Worm (Caenorhabditis elegans) whole organism, early embryonic: Measurements from ENCODE around the gene C26B9.5.

ENCODE experiments used
- B0310.2 ChIP-seq: sonication (generic microtip); optimal IDR thresholded peaks from 2 replicates; lab custom pipeline; 2016; ENCODE audit warnings: mild to moderate bottlenecking, missing genetic modification characterization, missing compliant biosample characterization
- aly-1 ChIP-seq: sonication (generic microtip); optimal IDR thresholded peaks from 2 replicates; lab custom pipeline; 2016; ENCODE audit warnings: missing genetic modification characterization, missing compliant biosample characterization
- ama-1 ChIP-seq: fragments of 150-350 bp; optimal IDR thresholded peaks from 2 replicates; lab custom pipeline; 2014
- flt-1 ChIP-seq: fragments of 200-800 bp; sonication (Bioruptor generic); IDR thresholded peaks from 2 replicates; pipeline ENCODE4 v1.3.6; 2022; ENCODE audit warnings: missing genetic modification characterization, missing compliant biosample characterization
- hnd-1 ChIP-seq: sonication (generic microtip); optimal IDR thresholded peaks from 2 replicates; lab custom pipeline; 2016; ENCODE audit warnings: missing genetic modification characterization, missing compliant biosample characterization

- TF ChIP-seq ama-1 (lab: Kevin White, UChicago), result no peak
- no peak for TF ChIP-seq flt-1 (GFP tag; lab: Robert Waterston, UW)
- no peak for TF ChIP-seq aly-1 (tag; lab: Kevin White, UChicago)
- TF ChIP-seq B0310.2 (tag; lab: Kevin White, UChicago), result no peak
- TF ChIP-seq hnd-1, result no peak
Observed at ce11 chrX:5370605-5371004, 41.3 kb downstream of the C26B9.5 start.
